Worm (Caenorhabditis elegans) whole organism, young adult: ENCODE data around the gene sto-3.

Source experiments
- B0336.3 ChIP-seq: fragments of 200-800 bp; sonication (Bioruptor generic); IDR thresholded peaks from 2 replicates; pipeline ENCODE4 v1.3.6; 2022; ENCODE audit warnings: missing genetic modification characterization, missing compliant biosample characterization
- C17E4.6 ChIP-seq: fragments of 200-800 bp; sonication (Bioruptor generic); IDR thresholded peaks from 2 replicates; pipeline ENCODE4 v1.3.6; 2022; ENCODE audit warnings: missing genetic modification reagents, missing genetic modification characterization, missing compliant biosample characterization
- D2030.7 ChIP-seq: fragments of 200-800 bp; sonication (Bioruptor generic); IDR thresholded peaks from 2 replicates; pipeline ENCODE4 v1.3.6; 2022; ENCODE audit warnings: missing genetic modification reagents, missing genetic modification characterization, missing compliant biosample characterization
- aptf-3 ChIP-seq: fragments of 200-800 bp; sonication (Bioruptor generic); IDR thresholded peaks from 2 replicates; pipeline ENCODE4 v1.3.6; 2022; ENCODE audit warnings: missing genetic modification characterization, missing compliant biosample characterization
- ceh-79 ChIP-seq: sonication (generic microtip); optimal IDR thresholded peaks from 2 replicates; lab custom pipeline; 2017; ENCODE audit warnings: mild to moderate bottlenecking, missing genetic modification characterization, missing compliant biosample characterization
- chd-7 ChIP-seq: sonication (generic microtip); optimal IDR thresholded peaks from 2 replicates; lab custom pipeline; 2016; ENCODE audit warnings: mild to moderate bottlenecking, missing genetic modification characterization, moderate library complexity, missing compliant biosample characterization
- hlh-26 ChIP-seq: fragments of 200-800 bp; sonication (Bioruptor generic); conservative IDR thresholded peaks from 2 replicates; pipeline ENCODE4 v1.3.6; 2022; ENCODE audit warnings: missing genetic modification reagents, missing genetic modification characterization, missing compliant biosample characterization
- hrde-1 ChIP-seq: sonication (generic microtip); optimal IDR thresholded peaks from 2 replicates; lab custom pipeline; 2016; ENCODE audit warnings: missing genetic modification characterization, mild to moderate bottlenecking, missing compliant biosample characterization, moderate library complexity, missing genotype, missing genetic modification reagents, borderline replicate concordance
- nfya-2 ChIP-seq: fragments of 200-800 bp; sonication (Bioruptor generic); IDR thresholded peaks from 2 replicates; pipeline ENCODE4 v1.3.6; 2022; ENCODE audit warnings: missing genetic modification reagents, missing genetic modification characterization, missing compliant biosample characterization
- nhr-120 ChIP-seq: fragments of 200-800 bp; sonication (Bioruptor generic); IDR thresholded peaks from 2 replicates; pipeline ENCODE4 v1.3.6; 2022; ENCODE audit warnings: missing genetic modification characterization, missing compliant biosample characterization
- rec-8 ChIP-seq, 2 experiments: sonication (generic microtip); optimal IDR thresholded peaks; 2 replicates each; lab custom pipeline; 2016; ENCODE audit warnings: mild to moderate bottlenecking in 2 of 2, missing genetic modification characterization in 2 of 2, missing genetic modification reagents in 2 of 2, missing genotype in 2 of 2, missing biosample characterization in 1 of 2, missing compliant biosample characterization in 1 of 2, moderate library complexity in 1 of 2
- snpc-1.3 ChIP-seq: sonication (generic microtip); optimal IDR thresholded peaks from 2 replicates; lab custom pipeline; 2017; ENCODE audit warnings: missing genetic modification characterization, mild to moderate bottlenecking, missing compliant biosample characterization, antibody characterized with exemption, moderate library complexity, missing genotype, missing genetic modification reagents; ENCODE audit not compliant: insufficient read depth
- unc-62 ChIP-seq: fragments of 150-350 bp; optimal IDR thresholded peaks from 2 replicates; lab custom pipeline; 2014; ENCODE audit warnings: missing biosample characterization, missing genetic modification reagents, missing genetic modification characterization
- ztf-3 ChIP-seq: fragments of 200-800 bp; sonication (Bioruptor generic); optimal IDR thresholded peaks from 2 replicates; lab custom pipeline; 2018; ENCODE audit warnings: mild to moderate bottlenecking, missing genetic modification characterization, missing compliant biosample characterization

DNA sequence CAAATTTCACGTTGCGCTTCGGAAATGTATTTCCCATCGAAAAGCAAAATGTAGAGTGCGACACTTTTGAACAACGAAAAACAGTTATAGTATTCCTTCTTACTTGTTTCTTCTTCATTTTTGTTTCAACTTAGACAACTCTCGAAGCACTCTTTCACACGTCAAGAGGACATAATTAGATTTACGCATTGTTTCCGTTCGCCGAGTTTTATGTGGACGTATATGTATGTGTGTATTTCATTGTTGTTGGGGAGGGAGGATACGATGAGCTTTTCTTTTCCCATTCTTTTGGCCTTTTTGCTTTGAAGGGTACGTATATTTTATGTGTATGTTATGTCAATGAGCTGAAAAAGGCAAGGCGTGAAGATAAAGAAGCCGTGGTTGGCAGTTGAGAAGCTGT lies 8.6 kb upstream of the sto-3 start:
- no peak for TF ChIP-seq D2030.7 (GFP tag; lab: Robert Waterston, UW)
- no peak for TF ChIP-seq aptf-3 (GFP tag; lab: Robert Waterston, UW)
- TF ChIP-seq ceh-79: no peak
- no peak for TF ChIP-seq hlh-26
- no peak for TF ChIP-seq rec-8 (tag; optimal IDR thresholded peaks at IDR 0.05; lab: Kevin White, UChicago)
- TF ChIP-seq C17E4.6 (GFP tag; lab: Robert Waterston, UW): no peak
- TF ChIP-seq hrde-1: no peak
- TF ChIP-seq chd-7: no peak
- no peak for TF ChIP-seq nfya-2
- TF ChIP-seq ztf-3 (GFP tag; lab: Kevin White, UChicago): no peak
- TF ChIP-seq nhr-120 (GFP tag; lab: Robert Waterston, UW): no peak
- TF ChIP-seq unc-62: no peak
- no peak for TF ChIP-seq B0336.3 (GFP tag; lab: Robert Waterston, UW)
- TF ChIP-seq snpc-1.3 (tag; lab: Kevin White, UChicago): no peak
